Worm (Caenorhabditis elegans) whole organism, young adult: ENCODE results near the gene nmad-1.

Experiments
- B0019.2 ChIP-seq: fragments of 200-800 bp; sonication (Bioruptor generic); conservative IDR thresholded peaks from 2 replicates; pipeline ENCODE4 v1.3.6; 2022; ENCODE audit warnings: missing genetic modification reagents, missing genetic modification characterization, missing compliant biosample characterization
- B0261.1 ChIP-seq: sonication (generic microtip); optimal IDR thresholded peaks from 2 replicates; lab custom pipeline; 2016; ENCODE audit warnings: mild to moderate bottlenecking, missing genetic modification characterization, moderate library complexity, missing compliant biosample characterization
- B0336.3 ChIP-seq: fragments of 200-800 bp; sonication (Bioruptor generic); IDR thresholded peaks from 2 replicates; pipeline ENCODE4 v1.3.6; 2022; ENCODE audit warnings: missing genetic modification characterization, missing compliant biosample characterization
- C06A6.2 ChIP-seq: fragments of 200-800 bp; sonication (Bioruptor generic); conservative IDR thresholded peaks from 2 replicates; pipeline ENCODE4 v1.3.6; 2022; ENCODE audit warnings: missing genetic modification characterization, missing compliant biosample characterization
- C17E4.6 ChIP-seq: fragments of 200-800 bp; sonication (Bioruptor generic); IDR thresholded peaks from 2 replicates; pipeline ENCODE4 v1.3.6; 2022; ENCODE audit warnings: missing genetic modification reagents, missing genetic modification characterization, missing compliant biosample characterization
- D2030.7 ChIP-seq: fragments of 200-800 bp; sonication (Bioruptor generic); IDR thresholded peaks from 2 replicates; pipeline ENCODE4 v1.3.6; 2022; ENCODE audit warnings: missing genetic modification reagents, missing genetic modification characterization, missing compliant biosample characterization
- K12H6.12 ChIP-seq: fragments of 200-800 bp; sonication (Bioruptor generic); optimal IDR thresholded peaks from 2 replicates; lab custom pipeline; 2018; ENCODE audit warnings: mild to moderate bottlenecking, missing genetic modification characterization, missing compliant biosample characterization
- T07F8.4 ChIP-seq: sonication (generic microtip); optimal IDR thresholded peaks from 2 replicates; lab custom pipeline; 2016; ENCODE audit warnings: mild to moderate bottlenecking, missing genetic modification characterization, moderate library complexity, missing compliant biosample characterization
- T26A5.8 ChIP-seq: sonication (generic microtip); optimal IDR thresholded peaks from 2 replicates; lab custom pipeline; 2016; ENCODE audit warnings: missing genetic modification characterization, missing compliant biosample characterization
- Y53G8AR.9 ChIP-seq: fragments of 200-800 bp; sonication (Bioruptor generic); conservative IDR thresholded peaks from 2 replicates; pipeline ENCODE4 v1.3.6; 2022; ENCODE audit warnings: missing genetic modification reagents, missing genetic modification characterization, missing compliant biosample characterization
- Y56A3A.18 ChIP-seq: fragments of 200-800 bp; sonication (Bioruptor generic); IDR thresholded peaks from 2 replicates; pipeline ENCODE4 v1.3.6; 2022; ENCODE audit warnings: missing genetic modification reagents, missing genetic modification characterization, missing compliant biosample characterization
- Y67H2A.10 ChIP-seq: fragments of 200-800 bp; sonication (Bioruptor generic); conservative IDR thresholded peaks from 2 replicates; pipeline ENCODE4 v1.3.6; 2022; ENCODE audit warnings: missing genetic modification reagents, missing genetic modification characterization, missing compliant biosample characterization
- ama-1 ChIP-seq, 3 experiments: fragments of 150-350 bp in 1 of 3; sonication (generic microtip) in 2 of 3; optimal IDR thresholded peaks; 2 replicates each; lab custom pipeline; 2014 to 2018; ENCODE audit warnings: missing biosample characterization in 2 of 3, missing genetic modification characterization in 2 of 3, missing genetic modification reagents in 2 of 3
- aptf-2 ChIP-seq: fragments of 200-800 bp; sonication (Bioruptor generic); conservative IDR thresholded peaks from 2 replicates; pipeline ENCODE4 v1.3.6; 2022; ENCODE audit warnings: missing genetic modification reagents, missing genetic modification characterization, missing compliant biosample characterization
- atf-7 ChIP-seq: sonication (generic microtip); optimal IDR thresholded peaks from 2 replicates; lab custom pipeline; 2017; ENCODE audit warnings: mild to moderate bottlenecking, missing genetic modification characterization, missing compliant biosample characterization
- athp-1 ChIP-seq: sonication (generic microtip); optimal IDR thresholded peaks from 2 replicates; lab custom pipeline; 2017; ENCODE audit warnings: mild to moderate bottlenecking, missing genetic modification characterization, missing compliant biosample characterization
- attf-3 ChIP-seq: fragments of 200-800 bp; sonication (Bioruptor generic); conservative IDR thresholded peaks from 2 replicates; pipeline ENCODE4 v1.3.6; 2022; ENCODE audit warnings: missing genetic modification reagents, missing genetic modification characterization, missing compliant biosample characterization
- attf-5 ChIP-seq: fragments of 200-800 bp; sonication (Bioruptor generic); optimal IDR thresholded peaks from 2 replicates; lab custom pipeline; 2018; ENCODE audit warnings: mild to moderate bottlenecking, missing genetic modification characterization, missing compliant biosample characterization
- bed-1 ChIP-seq: fragments of 200-800 bp; sonication (Bioruptor generic); IDR thresholded peaks from 2 replicates; pipeline ENCODE4 v1.3.6; 2022; ENCODE audit warnings: missing genetic modification reagents, missing genetic modification characterization, missing compliant biosample characterization
- ceh-27 ChIP-seq: fragments of 200-800 bp; sonication (Bioruptor generic); optimal IDR thresholded peaks from 2 replicates; lab custom pipeline; 2018; ENCODE audit warnings: mild to moderate bottlenecking, missing genetic modification characterization, moderate library complexity, missing compliant biosample characterization
- die-1 ChIP-seq: sonication (generic microtip); optimal IDR thresholded peaks from 2 replicates; lab custom pipeline; 2016; ENCODE audit warnings: missing genotype, mild to moderate bottlenecking, missing genetic modification characterization, missing compliant biosample characterization
- dox-1 ChIP-seq: fragments of 200-800 bp; sonication (Bioruptor generic); IDR thresholded peaks from 2 replicates; pipeline ENCODE4 v1.3.6; 2022; ENCODE audit warnings: missing genetic modification reagents, missing genetic modification characterization, missing compliant biosample characterization
- egl-18 ChIP-seq: fragments of 200-800 bp; sonication (Bioruptor generic); IDR thresholded peaks from 2 replicates; pipeline ENCODE4 v1.3.6; 2022; ENCODE audit warnings: missing genetic modification reagents, missing genetic modification characterization, missing compliant biosample characterization
- egrh-3 ChIP-seq: fragments of 200-800 bp; sonication (Bioruptor generic); IDR thresholded peaks from 2 replicates; pipeline ENCODE4 v1.3.6; 2022; ENCODE audit warnings: missing genetic modification reagents, missing genetic modification characterization, missing compliant biosample characterization
- ets-4 ChIP-seq: fragments of 200-800 bp; sonication (Bioruptor generic); optimal IDR thresholded peaks from 2 replicates; lab custom pipeline; 2018; ENCODE audit warnings: mild to moderate bottlenecking, missing genetic modification characterization, missing compliant biosample characterization
- hmg-1.2 ChIP-seq: fragments of 200-800 bp; sonication (Bioruptor generic); IDR thresholded peaks from 2 replicates; pipeline ENCODE4 v1.3.6; 2022; ENCODE audit warnings: missing genetic modification reagents, missing genetic modification characterization, missing compliant biosample characterization
- hrde-1 ChIP-seq: sonication (generic microtip); optimal IDR thresholded peaks from 2 replicates; lab custom pipeline; 2016; ENCODE audit warnings: missing genetic modification characterization, mild to moderate bottlenecking, missing compliant biosample characterization, moderate library complexity, missing genotype, missing genetic modification reagents, borderline replicate concordance
- let-526 ChIP-seq: fragments of 200-800 bp; sonication (Bioruptor generic); IDR thresholded peaks from 2 replicates; pipeline ENCODE4 v1.3.6; 2022; ENCODE audit warnings: missing genetic modification reagents, missing genetic modification characterization, missing compliant biosample characterization
- let-607 ChIP-seq, 2 experiments: fragments of 200-800 bp in 1 of 2; sonication (Bioruptor generic) in 1 of 2; sonication (generic microtip) in 1 of 2; optimal IDR thresholded peaks; 2 replicates each; lab custom pipeline; 2016 to 2018; ENCODE audit warnings: mild to moderate bottlenecking in 2 of 2, missing compliant biosample characterization in 2 of 2, missing genetic modification characterization in 2 of 2, moderate library complexity in 2 of 2, missing genotype in 1 of 2
- lin-26 ChIP-seq: fragments of 200-800 bp; sonication (Bioruptor generic); IDR thresholded peaks from 2 replicates; pipeline ENCODE4 v1.3.6; 2022; ENCODE audit warnings: missing genetic modification reagents, missing genetic modification characterization, missing compliant biosample characterization
- lin-40 ChIP-seq: sonication (generic microtip); optimal IDR thresholded peaks from 2 replicates; lab custom pipeline; 2016; ENCODE audit warnings: missing genetic modification characterization, mild to moderate bottlenecking, missing compliant biosample characterization, missing genotype, missing genetic modification reagents
- lin-54 ChIP-seq: fragments of 200-800 bp; sonication (Bioruptor generic); optimal IDR thresholded peaks from 2 replicates; lab custom pipeline; 2018; ENCODE audit warnings: mild to moderate bottlenecking, missing genetic modification characterization, missing compliant biosample characterization
- lsy-27 ChIP-seq: sonication (generic microtip); optimal IDR thresholded peaks from 2 replicates; lab custom pipeline; 2017; ENCODE audit warnings: missing genetic modification characterization, mild to moderate bottlenecking, missing compliant biosample characterization, antibody characterized with exemption, missing genotype, borderline replicate concordance; ENCODE audit not compliant: insufficient read depth
- madf-10 ChIP-seq: sonication (generic microtip); optimal IDR thresholded peaks from 2 replicates; lab custom pipeline; 2016; ENCODE audit warnings: mild to moderate bottlenecking, missing genetic modification characterization, missing compliant biosample characterization
- mes-4 ChIP-seq: sonication (generic microtip); optimal IDR thresholded peaks from 2 replicates; lab custom pipeline; 2016; ENCODE audit warnings: missing genotype, missing genetic modification characterization, missing compliant biosample characterization
- mxl-1 ChIP-seq: sonication (generic microtip); optimal IDR thresholded peaks from 2 replicates; lab custom pipeline; 2016; ENCODE audit warnings: missing genetic modification characterization, missing compliant biosample characterization
- nfya-2 ChIP-seq: fragments of 200-800 bp; sonication (Bioruptor generic); IDR thresholded peaks from 2 replicates; pipeline ENCODE4 v1.3.6; 2022; ENCODE audit warnings: missing genetic modification reagents, missing genetic modification characterization, missing compliant biosample characterization
- nfyb-1 ChIP-seq: fragments of 200-800 bp; sonication (Bioruptor generic); IDR thresholded peaks from 2 replicates; pipeline ENCODE4 v1.3.6; 2022; ENCODE audit warnings: missing genetic modification reagents, missing genetic modification characterization, missing compliant biosample characterization
- nhr-80 ChIP-seq: sonication (generic microtip); optimal IDR thresholded peaks from 2 replicates; lab custom pipeline; 2016; ENCODE audit warnings: missing genetic modification characterization, missing compliant biosample characterization
- nhr-90 ChIP-seq: sonication (generic microtip); optimal IDR thresholded peaks from 2 replicates; lab custom pipeline; 2016; ENCODE audit warnings: missing genotype, mild to moderate bottlenecking, missing genetic modification characterization, missing compliant biosample characterization
- pha-4 ChIP-seq: fragments of 150-350 bp; sonication (generic microtip); optimal IDR thresholded peaks from 2 replicates; lab custom pipeline; 2014; ENCODE audit warnings: missing biosample characterization, missing genetic modification reagents, missing genetic modification characterization
- rpc-1 ChIP-seq, 2 experiments: fragments of 150-350 bp in 1 of 2; sonication (generic microtip) in 1 of 2; optimal IDR thresholded peaks; 2 replicates each; lab custom pipeline; 2014 to 2018; ENCODE audit warnings: missing biosample characterization in 1 of 2, missing genetic modification characterization in 1 of 2, missing genetic modification reagents in 1 of 2, missing genotype in 1 of 2
- sdz-38 ChIP-seq: sonication (generic microtip); optimal IDR thresholded peaks from 2 replicates; lab custom pipeline; 2016; ENCODE audit warnings: missing genotype, missing genetic modification characterization, missing compliant biosample characterization
- snpc-1.3 ChIP-seq: sonication (generic microtip); optimal IDR thresholded peaks from 2 replicates; lab custom pipeline; 2017; ENCODE audit warnings: missing genetic modification characterization, mild to moderate bottlenecking, missing compliant biosample characterization, antibody characterized with exemption, moderate library complexity, missing genotype, missing genetic modification reagents; ENCODE audit not compliant: insufficient read depth
- tbp1 ChIP-seq: fragments of 200-800 bp; sonication (Bioruptor generic); optimal IDR thresholded peaks from 2 replicates; lab custom pipeline; 2018; ENCODE audit warnings: mild to moderate bottlenecking, missing genetic modification characterization, missing compliant biosample characterization
- tlf-1 ChIP-seq: fragments of 200-800 bp; sonication (Bioruptor generic); optimal IDR thresholded peaks from 2 replicates; lab custom pipeline; 2018; ENCODE audit warnings: mild to moderate bottlenecking, missing genetic modification characterization, missing compliant biosample characterization
- unc-62 ChIP-seq: fragments of 150-350 bp; optimal IDR thresholded peaks from 2 replicates; lab custom pipeline; 2014; ENCODE audit warnings: missing biosample characterization, missing genetic modification reagents, missing genetic modification characterization
- zim-3 ChIP-seq: sonication (generic microtip); optimal IDR thresholded peaks from 2 replicates; lab custom pipeline; 2017; ENCODE audit warnings: mild to moderate bottlenecking, missing genetic modification characterization, moderate library complexity, missing compliant biosample characterization

Gene nmad-1

DNA sequence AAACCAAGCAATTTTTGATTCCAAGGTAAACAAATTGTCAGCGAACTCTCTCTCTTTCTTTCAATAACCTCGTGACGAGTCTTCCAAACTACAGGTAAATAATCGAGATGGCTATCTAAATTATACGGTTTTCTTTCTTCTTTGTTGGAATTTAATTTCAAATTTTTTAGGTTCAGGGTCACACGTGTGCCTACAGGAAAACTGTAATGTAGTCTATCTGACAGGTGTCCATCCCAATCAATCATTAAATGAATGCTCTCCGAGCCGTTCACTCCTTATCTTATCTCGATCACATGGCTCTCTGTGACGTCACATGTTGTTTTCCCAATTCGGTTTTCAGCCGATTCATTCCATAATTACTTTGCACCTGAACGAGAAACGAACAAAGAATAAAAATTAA, 1.6 kb downstream of the nmad-1 start (continued):
- no peak for TF ChIP-seq B0261.1 (tag; lab: Kevin White, UChicago)
- peak; percentile 17 for TF ChIP-seq madf-10 (tag; lab: Kevin White, UChicago)
- peak; percentile 90 for TF ChIP-seq unc-62 (GFP tag; lab: Kevin White, UChicago)
- peak; percentile 2 for TF ChIP-seq ets-4 (GFP tag; lab: Kevin White, UChicago)
- TF ChIP-seq B0336.3 (GFP tag; lab: Robert Waterston, UW): peak; percentile 54
- no peak for TF ChIP-seq attf-3
- no peak for TF ChIP-seq egl-18
- no peak for TF ChIP-seq sdz-38 (tag; lab: Kevin White, UChicago)
- no peak for TF ChIP-seq Y56A3A.18
- no peak for TF ChIP-seq ceh-27
- no peak for TF ChIP-seq K12H6.12
- no peak for TF ChIP-seq nfya-2 (GFP tag; lab: Robert Waterston, UW)
- no peak for TF ChIP-seq mes-4 (tag; lab: Kevin White, UChicago)
- TF ChIP-seq atf-7 (tag; lab: Kevin White, UChicago): peak; percentile 64
- peak; percentile 79 for TF ChIP-seq nfyb-1 (GFP tag; lab: Robert Waterston, UW)
- no peak for TF ChIP-seq egrh-3 (GFP tag; lab: Robert Waterston, UW)
- peak; percentile 78 for TF ChIP-seq nhr-80 (tag; lab: Kevin White, UChicago)
- no peak for TF ChIP-seq athp-1
- peak; percentile 30 for TF ChIP-seq lin-54 (GFP tag; lab: Kevin White, UChicago)
- no peak for TF ChIP-seq C17E4.6 (GFP tag; lab: Robert Waterston, UW)
- no peak for TF ChIP-seq B0019.2 (GFP tag; lab: Robert Waterston, UW)
- no peak for TF ChIP-seq hrde-1
- TF ChIP-seq die-1 (tag; lab: Kevin White, UChicago): no peak
- no peak for TF ChIP-seq rpc-1 (optimal IDR thresholded peaks at IDR 0.05; lab: Kevin White, UChicago)
- no peak for TF ChIP-seq rpc-1 (tag; optimal IDR thresholded peaks at IDR 0.05; lab: Kevin White, UChicago)
- TF ChIP-seq pha-4: peak; percentile 76
- TF ChIP-seq let-607 (tag; optimal IDR thresholded peaks at IDR 0.05; lab: Kevin White, UChicago): peak; percentile 13 to 83
- peak; percentile 45 for TF ChIP-seq attf-5
- TF ChIP-seq mxl-1 (tag; lab: Kevin White, UChicago): no peak
- TF ChIP-seq T07F8.4 (tag; lab: Kevin White, UChicago): no peak
- no peak for TF ChIP-seq T26A5.8 (tag; lab: Kevin White, UChicago)
- peak; percentile 53 for TF ChIP-seq nhr-90
- TF ChIP-seq Y53G8AR.9 (GFP tag; lab: Robert Waterston, UW): peak; percentile 55; the same call in 1 of the 2 replicates
- TF ChIP-seq zim-3 (tag; lab: Kevin White, UChicago): no peak
- peak; percentile 13 for TF ChIP-seq tbp1 (GFP tag; lab: Kevin White, UChicago)
- TF ChIP-seq Y67H2A.10: no peak
- TF ChIP-seq, all 124 proteins: peak for 25

DNA sequence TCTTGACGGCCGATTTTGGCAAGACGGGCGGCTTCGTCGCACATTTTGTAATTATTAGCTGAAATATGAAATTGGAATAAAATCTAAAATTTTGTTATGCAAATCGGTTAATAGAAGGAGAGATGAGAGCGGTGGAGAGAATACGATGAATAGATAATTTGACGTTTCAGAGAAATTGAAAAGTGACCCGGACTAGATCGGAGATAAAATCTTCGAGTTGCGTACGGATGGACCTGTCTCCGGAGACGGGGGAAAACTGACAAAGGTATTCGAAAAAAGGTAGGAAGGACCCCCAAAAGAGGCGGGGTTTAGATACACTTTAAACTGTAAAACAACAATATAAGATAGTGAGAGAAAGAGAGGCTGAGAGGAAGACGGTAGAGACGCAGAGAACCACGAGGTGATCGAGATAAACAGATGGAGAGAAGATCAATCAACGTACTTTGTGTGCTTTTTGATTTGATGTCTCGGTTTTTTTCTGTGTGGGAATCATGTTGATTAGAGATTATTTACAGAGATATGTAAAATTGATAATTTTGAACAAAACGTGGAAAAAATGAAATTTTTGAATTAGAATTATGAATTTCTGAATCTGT, 2.6 kb downstream of the nmad-1 start, which contains the start of gene F09F7.6:
Gene F09F7.6, minus strand, starts transcription at position 64 of the 596 bp plus-strand sequence.
- TF ChIP-seq attf-5: peak; percentile 38
- TF ChIP-seq aptf-2: no peak
- TF ChIP-seq C06A6.2 (GFP tag; lab: Robert Waterston, UW): 0 out of 2 replicates have a peak, but pooled peaks have one; percentile 28
- no peak for TF ChIP-seq mes-4 (tag; lab: Kevin White, UChicago)
- TF ChIP-seq bed-1 (GFP tag; lab: Robert Waterston, UW): no peak
- peak; percentile 11; the same call in 1 of the 2 replicates for TF ChIP-seq dox-1 (GFP tag; lab: Robert Waterston, UW)
- no peak for TF ChIP-seq let-526
- TF ChIP-seq snpc-1.3 (tag; lab: Kevin White, UChicago): no peak
- no peak for TF ChIP-seq D2030.7
- peak; percentile 61 for TF ChIP-seq ama-1 (optimal IDR thresholded peaks at IDR 0.05; lab: Kevin White, UChicago)
- no peak for TF ChIP-seq ama-1 (GFP tag; optimal IDR thresholded peaks at IDR 0.05; lab: Kevin White, UChicago)
- no peak for TF ChIP-seq lin-26
- peak; percentile 25 for TF ChIP-seq atf-7 (tag; lab: Kevin White, UChicago)
- TF ChIP-seq tlf-1: peak; percentile 42
- TF ChIP-seq nhr-80 (tag; lab: Kevin White, UChicago): peak; percentile 60
- TF ChIP-seq lin-40 (tag; lab: Kevin White, UChicago): peak; percentile 57
- no peak for TF ChIP-seq lsy-27
- TF ChIP-seq hmg-1.2 (GFP tag; lab: Robert Waterston, UW): peak; percentile 52
